Worm (Caenorhabditis elegans) whole organism, mixed stage, embryonic: ENCODE results near the gene col-125.

Source experiments
- ceh-83 ChIP-seq: fragments of 200-800 bp; sonication (Bioruptor generic); optimal IDR thresholded peaks from 2 replicates; lab custom pipeline; 2018; ENCODE audit warnings: mild to moderate bottlenecking, missing genetic modification characterization, missing compliant biosample characterization
- lin-13 ChIP-seq: fragments of 150-350 bp; optimal IDR thresholded peaks from 2 replicates; lab custom pipeline; 2014; ENCODE audit warnings: missing biosample characterization, missing genetic modification characterization
- lsy-2 ChIP-seq: fragments of 150-350 bp; optimal IDR thresholded peaks from 2 replicates; lab custom pipeline; 2014; ENCODE audit warnings: missing biosample characterization, missing genetic modification characterization
- mab-5 ChIP-seq: fragments of 150-350 bp; optimal IDR thresholded peaks from 2 replicates; lab custom pipeline; 2014; ENCODE audit warnings: missing biosample characterization, missing genetic modification characterization
- mep-1 ChIP-seq: fragments of 150-350 bp; optimal IDR thresholded peaks from 2 replicates; lab custom pipeline; 2017; ENCODE audit warnings: missing biosample characterization, missing genetic modification reagents, missing genetic modification characterization, inconsistent platforms
- nhr-12 ChIP-seq: fragments of 150-350 bp; optimal IDR thresholded peaks from 2 replicates; lab custom pipeline; 2014; ENCODE audit warnings: missing biosample characterization, missing genetic modification characterization
- nhr-28 ChIP-seq: fragments of 150-350 bp; optimal IDR thresholded peaks from 2 replicates; lab custom pipeline; 2014; ENCODE audit warnings: missing biosample characterization, missing genetic modification characterization
- nhr-76 ChIP-seq: sonication (generic microtip); optimal IDR thresholded peaks from 2 replicates; lab custom pipeline; 2017; ENCODE audit warnings: missing biosample characterization, missing genetic modification characterization
- pha-4 ChIP-seq: fragments of 150-350 bp; optimal IDR thresholded peaks from 2 replicates; lab custom pipeline; 2018; ENCODE audit warnings: missing biosample characterization, missing genetic modification reagents, missing genetic modification characterization
- unc-120 ChIP-seq: sonication (generic microtip); optimal IDR thresholded peaks from 2 replicates; lab custom pipeline; 2017; ENCODE audit warnings: missing genetic modification characterization, missing compliant biosample characterization; ENCODE audit not compliant: poor library complexity, severe bottlenecking
- unc-62 ChIP-seq: fragments of 150-350 bp; optimal IDR thresholded peaks from 2 replicates; lab custom pipeline; 2014; ENCODE audit warnings: missing biosample characterization, missing genetic modification reagents, missing genetic modification characterization

DNA sequence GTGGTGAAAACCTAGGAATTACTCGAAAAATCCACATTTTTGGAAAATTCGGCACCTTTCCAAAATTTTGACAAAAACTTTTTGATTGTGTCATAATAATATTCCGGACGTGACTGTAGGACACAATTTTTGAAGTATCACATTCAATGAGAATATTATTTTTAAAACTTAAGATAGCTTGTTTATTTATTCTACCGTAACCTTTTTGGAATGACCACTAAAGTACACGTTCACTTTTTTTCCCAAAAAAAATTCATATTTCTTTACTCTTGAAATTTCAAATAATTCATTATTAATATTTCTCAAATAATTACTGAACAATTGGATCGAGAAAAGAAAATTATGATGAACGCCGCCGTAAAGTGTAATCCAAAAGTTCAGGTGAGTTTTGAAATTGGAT is 18.1 kb upstream of the col-125 start, which contains the start of gene R07H5.9:
- TF ChIP-seq nhr-76 (tag; lab: Kevin White, UChicago) (no peak), unc-120 (no peak), pha-4 (no peak), lsy-2 (tag; lab: Kevin White, UChicago) (no peak), unc-62 (GFP tag; lab: Kevin White, UChicago) (no peak), mep-1 (tag; lab: Kevin White, UChicago) (no peak), lin-13 (tag; lab: Kevin White, UChicago) (no peak), nhr-28 (tag; lab: Kevin White, UChicago) (no peak), mab-5 (no peak), nhr-12 (tag; lab: Kevin White, UChicago) (no peak), ceh-83 (GFP tag; lab: Kevin White, UChicago) (no peak)
